Worm (Caenorhabditis elegans): ENCODE measurements around the gene ral-1.
"Not testable (repeated sequence)": the region's sequence is repeated elsewhere in the genome, so short reads cannot be mapped to it uniquely, and the experiment has no call there.

The ral-1 gene

DNA sequence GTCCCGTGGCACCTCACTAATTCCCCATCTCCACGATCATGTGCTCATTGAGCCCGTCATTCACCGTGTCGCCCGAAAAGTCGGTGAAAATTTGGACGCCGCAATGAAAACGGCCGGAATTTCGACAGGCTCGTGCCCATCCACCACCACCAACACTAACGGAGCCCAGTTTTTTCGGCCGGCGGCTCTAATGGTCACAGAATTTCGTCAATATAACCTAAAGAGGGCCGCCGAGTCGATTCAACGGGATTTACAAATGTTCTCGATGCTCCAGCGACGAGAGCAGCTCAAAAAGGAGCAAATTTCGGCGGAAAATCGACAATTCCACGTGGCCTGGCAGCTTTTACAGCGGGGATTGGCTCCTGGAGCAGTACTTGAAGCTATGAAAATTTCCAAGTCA lies 18.4 kb downstream of the ral-1 start:
- no peak for TF ChIP-seq ztf-1 (GFP tag; conservative IDR thresholded peaks at IDR 0.05)
- no peak for TF ChIP-seq sem-4 (tag; optimal IDR thresholded peaks at IDR 0.05)

DNA sequence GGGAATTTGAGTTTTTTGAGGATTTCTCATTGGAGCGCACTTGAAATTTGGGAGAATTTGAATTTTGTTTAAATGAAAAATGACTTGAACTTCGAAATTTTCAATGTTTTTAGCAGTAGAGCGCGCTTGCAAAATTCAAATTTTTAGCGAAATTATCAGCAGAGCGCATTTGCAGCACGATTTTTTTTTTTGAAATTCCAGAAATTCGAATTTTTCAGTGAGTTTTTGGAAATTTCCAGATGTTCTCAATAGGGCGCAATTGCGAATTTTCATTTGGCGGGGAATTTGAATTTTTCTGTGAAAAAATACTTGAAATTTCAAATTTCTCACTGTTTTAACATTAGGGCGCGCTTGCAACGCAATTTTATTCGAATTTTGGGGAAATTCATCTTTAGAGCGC lies 20.7 kb downstream of the ral-1 start:
- no peak for TF ChIP-seq ztf-11 (tag; optimal IDR thresholded peaks at IDR 0.05)

DNA sequence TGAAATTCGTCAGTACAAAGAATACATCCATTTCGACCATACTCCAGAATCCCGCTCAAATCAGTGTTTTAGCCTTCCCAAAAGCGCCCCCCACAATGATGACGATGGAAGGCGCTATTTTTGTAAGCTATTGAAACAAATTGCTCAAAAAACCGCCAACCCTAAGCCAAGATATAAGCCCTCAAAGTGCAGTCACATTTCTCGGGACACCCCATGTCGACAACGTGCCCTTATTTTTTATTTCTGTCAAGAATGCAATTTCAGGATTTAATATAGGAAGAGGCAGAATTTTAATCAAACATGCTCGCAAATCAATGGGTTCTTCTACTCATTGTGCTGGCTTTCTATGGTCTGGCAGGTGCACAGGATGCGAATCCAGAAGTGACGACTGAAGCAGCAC lies 21.6 kb downstream of the ral-1 start, which contains the start of gene Y53G8AR.1:
TSS of gene Y53G8AR.1 (plus strand) at position 301 of the 400 bp plus-strand sequence.
- not testable (repeated sequence) for TF ChIP-seq nhr-6, mbf-1, F13H6.1 (tag; optimal IDR thresholded peaks at IDR 0.05)

DNA sequence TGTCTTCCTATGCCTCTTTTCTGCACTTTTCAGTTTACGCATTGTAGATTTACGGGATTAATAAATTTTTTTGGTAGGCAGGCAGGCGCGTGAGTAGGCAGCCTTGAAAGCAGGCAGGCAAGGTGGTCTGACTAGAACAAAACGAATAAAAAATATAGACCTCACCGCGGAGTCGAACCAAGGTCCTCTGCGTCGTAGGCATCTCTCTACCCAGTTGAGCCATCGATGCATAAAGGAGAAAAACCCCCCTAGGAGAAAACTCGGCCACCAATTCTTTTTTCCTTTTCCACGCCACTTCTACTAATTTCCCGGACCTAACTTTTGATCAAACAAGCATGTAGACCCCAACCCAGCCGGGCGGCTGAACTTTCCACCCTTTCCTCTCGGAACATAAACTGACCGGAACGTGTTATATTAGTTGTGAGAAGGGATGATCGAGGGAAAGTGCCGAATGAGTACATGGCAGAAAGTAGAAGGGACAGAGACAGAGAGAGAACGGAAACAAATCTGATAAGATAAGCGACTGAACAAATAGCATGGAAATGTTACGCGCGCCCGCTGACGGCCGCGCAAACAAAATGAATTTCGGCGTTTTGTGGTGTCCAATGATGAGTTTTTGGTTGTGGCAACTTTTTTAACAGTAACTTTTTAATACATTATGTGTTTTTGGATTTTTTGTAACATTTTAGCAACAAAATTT lies 28.4 kb downstream of the ral-1 start:
- no peak for TF ChIP-seq zag-1 (tag; optimal IDR thresholded peaks at IDR 0.05)
- no peak for TF ChIP-seq nhr-10 (tag; optimal IDR thresholded peaks at IDR 0.05)
- no peak for TF ChIP-seq lin-13 (GFP tag; optimal IDR thresholded peaks at IDR 0.05)
- TF ChIP-seq Y55F3AM.14 (GFP tag; optimal IDR thresholded peaks at IDR 0.05) = no peak
- no peak for TF ChIP-seq mdl-1 (tag; optimal IDR thresholded peaks at IDR 0.05)
- no peak for TF ChIP-seq unc-39 (tag; optimal IDR thresholded peaks at IDR 0.05)
- TF ChIP-seq unc-62 (GFP tag; optimal IDR thresholded peaks at IDR 0.05) = no peak
- TF ChIP-seq mab-5 (tag; optimal IDR thresholded peaks at IDR 0.05) = no peak
- TF ChIP-seq snpc-4 (tag; optimal IDR thresholded peaks at IDR 0.05) = no peak
- no peak for TF ChIP-seq ztf-4 (tag; optimal IDR thresholded peaks at IDR 0.05)
- TF ChIP-seq aly-2 (tag; optimal IDR thresholded peaks at IDR 0.05) = no peak
- no peak for TF ChIP-seq sem-4 (tag; optimal IDR thresholded peaks at IDR 0.05)
- TF ChIP-seq sma-9 (GFP tag; optimal IDR thresholded peaks at IDR 0.05) = peak; percentile 73
- no peak for TF ChIP-seq sma-9 (tag; optimal IDR thresholded peaks at IDR 0.05)
- no peak for TF ChIP-seq ceh-82 (tag; optimal IDR thresholded peaks at IDR 0.05)
- no peak for TF ChIP-seq nhr-23 (tag; optimal IDR thresholded peaks at IDR 0.05)
- no peak for TF ChIP-seq nhr-237 (tag; optimal IDR thresholded peaks at IDR 0.05)
- no peak for TF ChIP-seq ztf-11 (tag; optimal IDR thresholded peaks at IDR 0.05)
- peak; percentile 37 for TF ChIP-seq sma-3 (GFP tag; optimal IDR thresholded peaks at IDR 0.05)
- no peak for TF ChIP-seq nhr-129 (tag; optimal IDR thresholded peaks at IDR 0.05)
- peak; percentile 86 for TF ChIP-seq fos-1 (tag; optimal IDR thresholded peaks at IDR 0.05)
- no peak for TF ChIP-seq lsy-2 (tag; optimal IDR thresholded peaks at IDR 0.05)
- no peak for TF ChIP-seq mbf-1 (tag; optimal IDR thresholded peaks at IDR 0.05)
- TF ChIP-seq ama-1 (optimal IDR thresholded peaks at IDR 0.05) = no peak
- no peak for TF ChIP-seq nhr-77 (tag; optimal IDR thresholded peaks at IDR 0.05)
- no peak for TF ChIP-seq unc-55 (GFP tag; optimal IDR thresholded peaks at IDR 0.05)
- TF ChIP-seq ztf-1 (GFP tag; conservative IDR thresholded peaks at IDR 0.05) = no peak
- TF ChIP-seq skn-1 (tag; optimal IDR thresholded peaks at IDR 0.05) = no peak
- TF ChIP-seq nhr-25 (tag; optimal IDR thresholded peaks at IDR 0.05) = no peak
- no peak for TF ChIP-seq nhr-6 (tag; optimal IDR thresholded peaks at IDR 0.05)
- no peak for TF ChIP-seq alr-1 (tag; optimal IDR thresholded peaks at IDR 0.05)
- TF ChIP-seq egl-27 (tag; optimal IDR thresholded peaks at IDR 0.05) = no peak
- peak; percentile 15 for TF ChIP-seq F13H6.1 (tag; optimal IDR thresholded peaks at IDR 0.05)
- no peak for TF ChIP-seq C34F6.9 (tag; optimal IDR thresholded peaks at IDR 0.05)
- no peak for TF ChIP-seq nhr-12 (tag; optimal IDR thresholded peaks at IDR 0.05)
- no peak for TF ChIP-seq lin-39 (tag; optimal IDR thresholded peaks at IDR 0.05)
- TF ChIP-seq elt-1 (tag; optimal IDR thresholded peaks at IDR 0.05) = no peak
- no peak for TF ChIP-seq lin-11 (tag; optimal IDR thresholded peaks at IDR 0.05)
- TF ChIP-seq nhr-11 (tag; optimal IDR thresholded peaks at IDR 0.05) = no peak
- no peak for TF ChIP-seq ceh-16 (tag; optimal IDR thresholded peaks at IDR 0.05)
- peak; percentile 32 for TF ChIP-seq nhr-21 (tag; optimal IDR thresholded peaks at IDR 0.05)
- no peak for TF ChIP-seq gmeb-1 (tag; optimal IDR thresholded peaks at IDR 0.05)
- TF ChIP-seq elt-3 (tag; optimal IDR thresholded peaks at IDR 0.05) = no peak
- TF ChIP-seq blmp-1 (tag; optimal IDR thresholded peaks at IDR 0.05; ENCODE audit: insufficient read depth) = peak; percentile 19
- no peak for TF ChIP-seq crh-2 (tag; optimal IDR thresholded peaks at IDR 0.05)
- TF ChIP-seq dmd-4 (tag; optimal IDR thresholded peaks at IDR 0.05) = no peak
- TF ChIP-seq R02D3.7 (tag; optimal IDR thresholded peaks at IDR 0.05) = no peak

Data from whole organism, L2 larva.